Worm (Caenorhabditis elegans) whole organism, late embryonic: Measurements from ENCODE around the gene str-177.
A peak's percentile ranks its signal among the peaks of the same experiment; 100 is the strongest.

Experiments used
- C08G9.2 ChIP-seq: sonication (generic microtip); optimal IDR thresholded peaks from 2 replicates; lab custom pipeline; 2016; ENCODE audit warnings: mild to moderate bottlenecking, missing genetic modification characterization, moderate library complexity, missing compliant biosample characterization
- C38D4.7 ChIP-seq: fragments of 200-800 bp; sonication (Bioruptor generic); optimal IDR thresholded peaks from 2 replicates; lab custom pipeline; 2018; ENCODE audit warnings: mild to moderate bottlenecking, missing genetic modification characterization, moderate library complexity, missing compliant biosample characterization
- ahr-1 ChIP-seq: sonication (generic microtip); optimal IDR thresholded peaks from 2 replicates; lab custom pipeline; 2016; ENCODE audit warnings: missing genetic modification characterization, missing compliant biosample characterization
- ama-1 ChIP-seq: fragments of 150-350 bp; optimal IDR thresholded peaks from 2 replicates; lab custom pipeline; 2014
- ceh-14 ChIP-seq: sonication (generic microtip); optimal IDR thresholded peaks from 2 replicates; lab custom pipeline; 2016; ENCODE audit warnings: missing genotype, missing genetic modification characterization, missing compliant biosample characterization
- ceh-18 ChIP-seq: sonication (generic microtip); optimal IDR thresholded peaks from 2 replicates; lab custom pipeline; 2016; ENCODE audit warnings: missing genetic modification characterization, missing compliant biosample characterization
- ceh-19 ChIP-seq: fragments of 200-800 bp; sonication (Bioruptor generic); optimal IDR thresholded peaks from 2 replicates; lab custom pipeline; 2018; ENCODE audit warnings: mild to moderate bottlenecking, missing genetic modification characterization, missing compliant biosample characterization
- ceh-2 ChIP-seq: sonication (generic microtip); optimal IDR thresholded peaks from 2 replicates; lab custom pipeline; 2016; ENCODE audit warnings: missing genotype, missing genetic modification characterization, missing compliant biosample characterization
- ceh-22 ChIP-seq: sonication (generic microtip); optimal IDR thresholded peaks from 2 replicates; lab custom pipeline; 2017; ENCODE audit warnings: missing biosample characterization, missing genetic modification characterization
- ceh-24 ChIP-seq: sonication (generic microtip); optimal IDR thresholded peaks from 2 replicates; lab custom pipeline; 2016; ENCODE audit warnings: mild to moderate bottlenecking, missing genetic modification characterization, missing compliant biosample characterization
- ceh-30 ChIP-seq: fragments of 150-350 bp; optimal IDR thresholded peaks from 2 replicates; lab custom pipeline; 2014; ENCODE audit warnings: missing biosample characterization, missing genetic modification characterization
- ceh-31 ChIP-seq: sonication (generic microtip); optimal IDR thresholded peaks from 2 replicates; lab custom pipeline; 2016; ENCODE audit warnings: missing genetic modification characterization, missing compliant biosample characterization
- ceh-34 ChIP-seq: sonication (generic microtip); optimal IDR thresholded peaks from 2 replicates; lab custom pipeline; 2016; ENCODE audit warnings: mild to moderate bottlenecking, missing genetic modification characterization, missing compliant biosample characterization
- ceh-48 ChIP-seq: sonication (generic microtip); optimal IDR thresholded peaks from 2 replicates; lab custom pipeline; 2016; ENCODE audit warnings: missing genetic modification characterization, inconsistent platforms, missing compliant biosample characterization
- ceh-6 ChIP-seq: fragments of 200-800 bp; sonication (Bioruptor generic); optimal IDR thresholded peaks from 2 replicates; lab custom pipeline; 2018; ENCODE audit warnings: mild to moderate bottlenecking, missing genetic modification characterization, missing compliant biosample characterization
- ceh-9 ChIP-seq: sonication (generic microtip); optimal IDR thresholded peaks from 2 replicates; lab custom pipeline; 2016; ENCODE audit warnings: mild to moderate bottlenecking, missing genetic modification characterization, inconsistent platforms, missing compliant biosample characterization
- che-1 ChIP-seq: sonication (generic microtip); optimal IDR thresholded peaks from 2 replicates; lab custom pipeline; 2016; ENCODE audit warnings: mild to moderate bottlenecking, missing genetic modification characterization, missing compliant biosample characterization
- dve-1 ChIP-seq: sonication (generic microtip); optimal IDR thresholded peaks from 2 replicates; lab custom pipeline; 2017; ENCODE audit warnings: antibody characterized with exemption, mild to moderate bottlenecking, missing genetic modification characterization, missing compliant biosample characterization
- elt-2 ChIP-seq: sonication (generic microtip); optimal IDR thresholded peaks from 2 replicates; lab custom pipeline; 2016; ENCODE audit warnings: missing genetic modification reagents, missing genetic modification characterization, missing compliant biosample characterization
- elt-4 ChIP-seq: sonication (generic microtip); optimal IDR thresholded peaks from 2 replicates; lab custom pipeline; 2016; ENCODE audit warnings: missing genetic modification characterization, missing compliant biosample characterization
- eyg-1 ChIP-seq: sonication (generic microtip); optimal IDR thresholded peaks from 2 replicates; lab custom pipeline; 2016; ENCODE audit warnings: missing genotype, missing genetic modification characterization, missing compliant biosample characterization
- fkh-6 ChIP-seq: sonication (generic microtip); optimal IDR thresholded peaks from 2 replicates; lab custom pipeline; 2016; ENCODE audit warnings: missing genetic modification characterization, missing compliant biosample characterization
- gmeb-2 ChIP-seq: sonication (generic microtip); optimal IDR thresholded peaks from 2 replicates; lab custom pipeline; 2016; ENCODE audit warnings: missing genetic modification characterization, inconsistent platforms, missing compliant biosample characterization
- hlh-13 ChIP-seq: fragments of 200-800 bp; sonication (Bioruptor generic); optimal IDR thresholded peaks from 2 replicates; lab custom pipeline; 2018; ENCODE audit warnings: mild to moderate bottlenecking, missing genetic modification characterization, missing compliant biosample characterization
- hlh-6 ChIP-seq: sonication (generic microtip); optimal IDR thresholded peaks from 2 replicates; lab custom pipeline; 2016; ENCODE audit warnings: missing genotype, missing genetic modification characterization, missing compliant biosample characterization
- lim-6 ChIP-seq: sonication (generic microtip); optimal IDR thresholded peaks from 2 replicates; lab custom pipeline; 2016; ENCODE audit warnings: missing genetic modification characterization, missing compliant biosample characterization
- mec-3 ChIP-seq: sonication (generic microtip); optimal IDR thresholded peaks from 2 replicates; lab custom pipeline; 2016; ENCODE audit warnings: borderline replicate concordance, missing genetic modification characterization, missing compliant biosample characterization
- nfya-1 ChIP-seq: sonication (generic microtip); optimal IDR thresholded peaks from 2 replicates; lab custom pipeline; 2017; ENCODE audit warnings: missing genetic modification characterization, mild to moderate bottlenecking, missing compliant biosample characterization, antibody characterized with exemption, moderate library complexity
- nhr-11 ChIP-seq: fragments of 150-350 bp; optimal IDR thresholded peaks from 2 replicates; lab custom pipeline; 2014; ENCODE audit warnings: missing biosample characterization, missing genetic modification characterization
- nhr-232 ChIP-seq: sonication (generic microtip); optimal IDR thresholded peaks from 2 replicates; lab custom pipeline; 2016; ENCODE audit warnings: missing genetic modification characterization, missing compliant biosample characterization
- npax-4 ChIP-seq: sonication (generic microtip); optimal IDR thresholded peaks from 2 replicates; lab custom pipeline; 2016; ENCODE audit warnings: missing genetic modification characterization, missing compliant biosample characterization
- odd-2 ChIP-seq: sonication (generic microtip); optimal IDR thresholded peaks from 2 replicates; lab custom pipeline; 2017; ENCODE audit warnings: antibody characterized with exemption, mild to moderate bottlenecking, missing genetic modification characterization, missing compliant biosample characterization
- pag-3 ChIP-seq: sonication (generic microtip); optimal IDR thresholded peaks from 2 replicates; lab custom pipeline; 2016; ENCODE audit warnings: missing compliant biosample characterization, missing genetic modification characterization, borderline replicate concordance
- pat-9 ChIP-seq: fragments of 200-800 bp; sonication (Bioruptor generic); optimal IDR thresholded peaks from 2 replicates; lab custom pipeline; 2018; ENCODE audit warnings: mild to moderate bottlenecking, missing genetic modification characterization, moderate library complexity, missing compliant biosample characterization
- pha-4 ChIP-seq: fragments of 150-350 bp; optimal IDR thresholded peaks from 2 replicates; lab custom pipeline; 2018; ENCODE audit warnings: missing biosample characterization, missing genetic modification reagents, missing genetic modification characterization
- ref-2 ChIP-seq: sonication (generic microtip); optimal IDR thresholded peaks from 2 replicates; lab custom pipeline; 2016; ENCODE audit warnings: missing genetic modification characterization, missing compliant biosample characterization
- sox-2 ChIP-seq: fragments of 200-800 bp; sonication (Bioruptor generic); IDR thresholded peaks from 2 replicates; pipeline ENCODE4 v1.3.6; 2022; ENCODE audit warnings: missing genetic modification reagents, missing genetic modification characterization, missing compliant biosample characterization
- sox-4 ChIP-seq: sonication (generic microtip); optimal IDR thresholded peaks from 2 replicates; lab custom pipeline; 2017; ENCODE audit warnings: mild to moderate bottlenecking, missing genetic modification characterization, inconsistent platforms, missing compliant biosample characterization
- ttx-3 ChIP-seq: sonication (generic microtip); optimal IDR thresholded peaks from 2 replicates; lab custom pipeline; 2016; ENCODE audit warnings: missing genetic modification reagents, missing genetic modification characterization, missing compliant biosample characterization
- unc-42 ChIP-seq: sonication (generic microtip); optimal IDR thresholded peaks from 2 replicates; lab custom pipeline; 2016; ENCODE audit warnings: missing genotype, missing genetic modification characterization, missing compliant biosample characterization

str-177 gene

ce11 chrV:9246260-9246659 lies 47.5 kb upstream of the str-177 start, which contains the start of gene aat-2:
Gene aat-2, minus strand, starts transcription at chrV:9246360.
- no peak for TF ChIP-seq ceh-14 (tag; lab: Kevin White, UChicago)
- TF ChIP-seq ceh-6 (GFP tag; lab: Kevin White, UChicago): no peak
- no peak for TF ChIP-seq gmeb-2
- TF ChIP-seq lim-6 (tag; lab: Kevin White, UChicago): no peak
- TF ChIP-seq ceh-18 (tag; lab: Kevin White, UChicago): no peak
- TF ChIP-seq elt-4: no peak
- no peak for TF ChIP-seq ceh-9 (tag; lab: Kevin White, UChicago)
- TF ChIP-seq dve-1 (tag; lab: Kevin White, UChicago): no peak
- no peak for TF ChIP-seq eyg-1 (tag; lab: Kevin White, UChicago)
- TF ChIP-seq ceh-19 (GFP tag; lab: Kevin White, UChicago): no peak
- no peak for TF ChIP-seq ahr-1 (tag; lab: Kevin White, UChicago)
- TF ChIP-seq hlh-6 (tag; lab: Kevin White, UChicago): no peak
- TF ChIP-seq nhr-232 (tag; lab: Kevin White, UChicago): no peak
- no peak for TF ChIP-seq mec-3
- no peak for TF ChIP-seq ref-2 (tag; lab: Kevin White, UChicago)

ce11 chrV:9243171-9243996 lies 44.6 kb upstream of the str-177 start, which contains the start of gene glo-4:
Gene glo-4, minus strand, starts transcription at chrV:9243221.
- no peak for TF ChIP-seq hlh-13 (GFP tag; lab: Kevin White, UChicago)
- TF ChIP-seq ceh-30 (tag; lab: Kevin White, UChicago): peak; percentile 57
- no peak for TF ChIP-seq C38D4.7 (GFP tag; lab: Kevin White, UChicago)
- TF ChIP-seq C08G9.2 (tag; lab: Kevin White, UChicago): no peak
- TF ChIP-seq nfya-1: peak; percentile 58
- TF ChIP-seq unc-42 (tag; lab: Kevin White, UChicago): peak; percentile 76
- TF ChIP-seq lim-6 (tag; lab: Kevin White, UChicago): no peak
- TF ChIP-seq ceh-18 (tag; lab: Kevin White, UChicago): no peak
- peak; percentile 30 for TF ChIP-seq ceh-31 (tag; lab: Kevin White, UChicago)

- no peak for TF ChIP-seq C08G9.2 (tag; lab: Kevin White, UChicago)
- TF ChIP-seq ceh-18 (tag; lab: Kevin White, UChicago): no peak
- no peak for TF ChIP-seq pag-3
These were observed 33.5 kb upstream of the str-177 start, which contains the start of gene F07C3.3 for ce11 chrV:9232296-9232695. Gene F07C3.3, minus strand, starts transcription at chrV:9232396.

- TF ChIP-seq ceh-2 (no peak), odd-2 (no peak), ceh-48 (tag; lab: Kevin White, UChicago) (peak; percentile 30), sox-4 (tag; lab: Kevin White, UChicago) (no peak), nhr-11 (tag; lab: Kevin White, UChicago) (no peak), unc-42 (tag; lab: Kevin White, UChicago) (peak; percentile 61), ceh-30 (tag; lab: Kevin White, UChicago) (no peak), ama-1 (lab: Kevin White, UChicago) (no peak), mec-3 (no peak), ceh-31 (tag; lab: Kevin White, UChicago) (peak; percentile 56)
These were observed 26.9 kb upstream of the str-177 start, which contains the start of gene F07C3.2 for ce11 chrV:9225675-9226144. Gene F07C3.2, plus strand, starts transcription at chrV:9226094.

- no peak for TF ChIP-seq npax-4
- TF ChIP-seq ceh-14 (tag; lab: Kevin White, UChicago): no peak
- no peak for TF ChIP-seq hlh-6 (tag; lab: Kevin White, UChicago)
- no peak for TF ChIP-seq nhr-11 (tag; lab: Kevin White, UChicago)
- TF ChIP-seq fkh-6: no peak
- no peak for TF ChIP-seq sox-2 (GFP tag; lab: Robert Waterston, UW)
- TF ChIP-seq eyg-1 (tag; lab: Kevin White, UChicago): no peak
- no peak for TF ChIP-seq ttx-3 (tag; lab: Kevin White, UChicago)
- TF ChIP-seq ceh-22 (tag; lab: Kevin White, UChicago): no peak
- TF ChIP-seq ceh-31 (tag; lab: Kevin White, UChicago): no peak
- no peak for TF ChIP-seq ceh-34 (tag; lab: Kevin White, UChicago)
- no peak for TF ChIP-seq pat-9
- TF ChIP-seq pha-4 (tag; lab: Kevin White, UChicago): no peak
- no peak for TF ChIP-seq ceh-24
- no peak for TF ChIP-seq nhr-232 (tag; lab: Kevin White, UChicago)
- TF ChIP-seq che-1 (tag; lab: Kevin White, UChicago): no peak
- TF ChIP-seq elt-2 (tag; lab: Kevin White, UChicago): no peak
- no peak for TF ChIP-seq ahr-1 (tag; lab: Kevin White, UChicago)
These were observed 26.2 kb upstream of the str-177 start for ce11 chrV:9224981-9225380.
